Worm (Caenorhabditis elegans) whole organism, midembryonic: ENCODE results near the gene bcmo-2.

Experiments used
- klf-2 ChIP-seq: fragments of 200-800 bp; sonication (Bioruptor generic); conservative IDR thresholded peaks from 2 replicates; pipeline ENCODE4 v1.3.6; 2022; ENCODE audit warnings: missing genetic modification reagents, missing genetic modification characterization, missing compliant biosample characterization
- tab-1 ChIP-seq: fragments of 200-800 bp; sonication (Bioruptor generic); IDR thresholded peaks from 2 replicates; pipeline ENCODE4 v1.3.6; 2022; ENCODE audit warnings: missing genetic modification characterization, missing compliant biosample characterization

ce11 chrII:3934085-3934484, 23.4 kb upstream of the bcmo-2 start, which contains the start of gene Y14H12B.1:
- TF ChIP-seq tab-1 (GFP tag; lab: Robert Waterston, UW) (no peak), klf-2 (GFP tag; lab: Robert Waterston, UW) (no peak)
